Worm (Caenorhabditis elegans): ENCODE results near the gene F59H6.15.

- no peak for TF ChIP-seq pha-4 (tag; optimal IDR thresholded peaks at IDR 0.05)
- TF ChIP-seq tbx-9 (tag; optimal IDR thresholded peaks at IDR 0.05; ENCODE audit: borderline replicate concordance) = no peak
- no peak for TF ChIP-seq ztf-18 (tag; optimal IDR thresholded peaks at IDR 0.05)
- no peak for TF ChIP-seq lag-1 (GFP tag; IDR thresholded peaks at IDR 0.05)
- no peak for TF ChIP-seq dox-1 (GFP tag; IDR thresholded peaks at IDR 0.05)
- TF ChIP-seq unc-62 (GFP tag; optimal IDR thresholded peaks at IDR 0.05) = no peak
- TF ChIP-seq F39B2.1 (GFP tag; IDR thresholded peaks at IDR 0.05) = no peak
These were observed 17.6 kb downstream of the F59H6.15 start, which contains the start of gene bath-3 for ce11 chrII:2030367-2030766.
